Fruit fly (Drosophila melanogaster): ENCODE measurements around the gene eEF1gamma.

dm6 chr3R:29202418-29202817, 17.6 kb upstream of the eEF1gamma start, which contains the start of gene Mesh1:
- TF ChIP-seq CG31441 (GFP tag; IDR thresholded peaks at IDR 0.05) (no peak), Neu2 (GFP tag; optimal IDR thresholded peaks at IDR 0.05; ENCODE audit: borderline replicate concordance) (no peak), Hr78 (GFP tag; optimal IDR thresholded peaks at IDR 0.05) (no peak), CHES-1-like (GFP tag; optimal IDR thresholded peaks at IDR 0.05) (no peak), ewg (GFP tag; optimal IDR thresholded peaks at IDR 0.05) (no peak), CG11093 (GFP tag; IDR thresholded peaks at IDR 0.05) (no peak), exex (tag; optimal IDR thresholded peaks at IDR 0.05) (no peak), prd (optimal IDR thresholded peaks at IDR 0.05) (no peak), prd (GFP tag; IDR thresholded peaks at IDR 0.05) (no peak), CG8388 (GFP tag; optimal IDR thresholded peaks at IDR 0.05) (no peak), h (optimal IDR thresholded peaks at IDR 0.05) (no peak), Lpt (GFP tag; optimal IDR thresholded peaks at IDR 0.05) (no peak)

Data from whole organism, embryonic.